Fruit fly (Drosophila melanogaster) whole organism, prepupa: ENCODE data around the gene Cp7Fb.

Experiments used
- Blimp-1 ChIP-seq: fragments of 200-800 bp; sonication (Bioruptor generic); optimal IDR thresholded peaks from 3 replicates; lab custom pipeline; 2017; ENCODE audit warnings: missing biosample characterization, missing genetic modification characterization, mild to moderate bottlenecking, moderate library complexity, missing genetic modification reagents
- CG10669 ChIP-seq: fragments of 200-800 bp; sonication (Bioruptor generic); optimal IDR thresholded peaks from 3 replicates; lab custom pipeline; 2018; ENCODE audit warnings: missing biosample characterization, mild to moderate bottlenecking, missing genetic modification characterization, moderate library complexity
- CG11294 ChIP-seq: fragments of 200-800 bp; sonication (Bioruptor generic); IDR thresholded peaks from 2 replicates; pipeline ENCODE4 v1.3.6; 2022; ENCODE audit warnings: missing biosample characterization, missing genetic modification characterization
- CG11762 ChIP-seq: fragments of 200-800 bp; sonication (Bioruptor generic); optimal IDR thresholded peaks from 3 replicates; lab custom pipeline; 2016; ENCODE audit warnings: missing biosample characterization, missing genetic modification characterization; ENCODE audit not compliant: insufficient read depth
- CG11902 ChIP-seq: fragments of 200-800 bp; sonication (Bioruptor generic); optimal IDR thresholded peaks from 3 replicates; lab custom pipeline; 2016; ENCODE audit warnings: missing biosample characterization, missing genetic modification characterization
- CG15336 ChIP-seq: fragments of 200-800 bp; sonication (Bioruptor generic); IDR thresholded peaks from 2 replicates; pipeline ENCODE4 v1.3.6; 2022; ENCODE audit warnings: missing biosample characterization, missing genetic modification characterization
- CG1621 ChIP-seq: fragments of 200-800 bp; sonication (Bioruptor generic); optimal IDR thresholded peaks from 3 replicates; lab custom pipeline; 2018; ENCODE audit warnings: missing biosample characterization, mild to moderate bottlenecking, missing genetic modification characterization
- CG16779 ChIP-seq: fragments of 200-800 bp; sonication (Bioruptor generic); optimal IDR thresholded peaks from 3 replicates; lab custom pipeline; 2017; ENCODE audit warnings: missing biosample characterization, mild to moderate bottlenecking, missing genetic modification characterization
- CG3032 ChIP-seq: fragments of 200-800 bp; optimal IDR thresholded peaks from 2 replicates; lab custom pipeline; 2019; ENCODE audit warnings: missing biosample characterization, mild to moderate bottlenecking, missing genetic modification characterization, moderate library complexity
- CG31627 ChIP-seq: fragments of 200-800 bp; sonication (Bioruptor generic); optimal IDR thresholded peaks from 3 replicates; lab custom pipeline; 2016; ENCODE audit warnings: missing biosample characterization, missing genetic modification characterization
- CG32006 ChIP-seq: fragments of 200-800 bp; sonication (Bioruptor generic); optimal IDR thresholded peaks from 3 replicates; lab custom pipeline; 2017; ENCODE audit warnings: missing biosample characterization, mild to moderate bottlenecking, missing genetic modification characterization
- CG3919 ChIP-seq: fragments of 200-800 bp; sonication (Bioruptor generic); optimal IDR thresholded peaks from 3 replicates; lab custom pipeline; 2016; ENCODE audit warnings: missing biosample characterization, missing genetic modification characterization
- CG4318 ChIP-seq: fragments of 200-800 bp; sonication (Bioruptor generic); optimal IDR thresholded peaks from 3 replicates; lab custom pipeline; 2017; ENCODE audit warnings: missing biosample characterization, mild to moderate bottlenecking, missing genetic modification characterization
- CG6276 ChIP-seq: fragments of 200-800 bp; sonication (Bioruptor generic); optimal IDR thresholded peaks from 2 replicates; lab custom pipeline; 2017; ENCODE audit warnings: missing biosample characterization, mild to moderate bottlenecking, missing genetic modification characterization
- CG6808 ChIP-seq: fragments of 200-800 bp; sonication (Bioruptor generic); optimal IDR thresholded peaks from 3 replicates; lab custom pipeline; 2017; ENCODE audit warnings: missing biosample characterization, missing genetic modification characterization, mild to moderate bottlenecking, moderate library complexity, missing genetic modification reagents
- CG6854 ChIP-seq: fragments of 200-800 bp; sonication (Bioruptor generic); optimal IDR thresholded peaks from 2 replicates; lab custom pipeline; 2017; ENCODE audit warnings: missing biosample characterization, mild to moderate bottlenecking, missing genetic modification characterization
- CG7368 ChIP-seq: fragments of 200-800 bp; sonication (Bioruptor generic); optimal IDR thresholded peaks from 3 replicates; lab custom pipeline; 2016; ENCODE audit warnings: missing biosample characterization, missing genetic modification characterization
- CG8119 ChIP-seq: fragments of 200-800 bp; sonication (Bioruptor generic); IDR thresholded peaks from 3 replicates; pipeline ENCODE4 v1.3.6; 2022; ENCODE audit warnings: missing biosample characterization, missing genetic modification characterization
- CG8632 ChIP-seq: fragments of 200-800 bp; sonication (Bioruptor generic); optimal IDR thresholded peaks from 3 replicates; lab custom pipeline; 2016; ENCODE audit warnings: missing biosample characterization, missing genetic modification characterization
- Eip75B ChIP-seq: fragments of 200-800 bp; sonication (Bioruptor generic); optimal IDR thresholded peaks from 3 replicates; lab custom pipeline; 2016; ENCODE audit warnings: missing biosample characterization, missing genetic modification characterization
- Eip93F ChIP-seq: fragments of 200-800 bp; sonication (Bioruptor generic); optimal IDR thresholded peaks from 2 replicates; lab custom pipeline; 2016; ENCODE audit warnings: missing biosample characterization, mild to moderate bottlenecking, missing genetic modification characterization
- Ets21C ChIP-seq: fragments of 200-800 bp; sonication (Bioruptor generic); optimal IDR thresholded peaks from 3 replicates; lab custom pipeline; 2016; ENCODE audit warnings: missing biosample characterization, missing genetic modification characterization
- Ets96B ChIP-seq: fragments of 200-800 bp; optimal IDR thresholded peaks from 2 replicates; lab custom pipeline; 2019; ENCODE audit warnings: missing biosample characterization, mild to moderate bottlenecking, missing genetic modification characterization, moderate library complexity
- Gug ChIP-seq: fragments of 200-800 bp; sonication (Bioruptor generic); IDR thresholded peaks from 2 replicates; pipeline ENCODE4 v1.3.6; 2022; ENCODE audit warnings: missing biosample characterization, missing genetic modification characterization
- Hr38 ChIP-seq: sonication (Bioruptor generic); optimal IDR thresholded peaks from 2 replicates; lab custom pipeline; 2016; ENCODE audit warnings: missing biosample characterization, missing genetic modification characterization
- Hr39 ChIP-seq: fragments of 200-800 bp; sonication (Bioruptor generic); optimal IDR thresholded peaks from 2 replicates; lab custom pipeline; 2016; ENCODE audit warnings: missing biosample characterization, missing genetic modification characterization
- Hr4 ChIP-seq: fragments of 200-800 bp; sonication (Bioruptor generic); optimal IDR thresholded peaks from 3 replicates; lab custom pipeline; 2016; ENCODE audit warnings: missing biosample characterization, missing genetic modification characterization
- Lpt ChIP-seq: fragments of 200-800 bp; sonication (Bioruptor generic); optimal IDR thresholded peaks from 3 replicates; lab custom pipeline; 2016; ENCODE audit warnings: missing biosample characterization, missing genetic modification characterization
- Met ChIP-seq: fragments of 200-800 bp; sonication (Bioruptor generic); optimal IDR thresholded peaks from 3 replicates; lab custom pipeline; 2016; ENCODE audit warnings: missing biosample characterization, missing genetic modification characterization
- OdsH ChIP-seq: fragments of 200-800 bp; sonication (Bioruptor generic); optimal IDR thresholded peaks from 3 replicates; lab custom pipeline; 2016; ENCODE audit warnings: missing biosample characterization, missing genetic modification characterization
- Smox ChIP-seq: fragments of 200-800 bp; sonication (Bioruptor generic); optimal IDR thresholded peaks from 3 replicates; lab custom pipeline; 2016; ENCODE audit warnings: missing biosample characterization, missing genetic modification characterization
- Sox14 ChIP-seq: fragments of 200-800 bp; sonication (Bioruptor generic); optimal IDR thresholded peaks from 3 replicates; lab custom pipeline; 2016; ENCODE audit warnings: missing biosample characterization, missing genetic modification characterization
- achi ChIP-seq: fragments of 200-800 bp; sonication (Bioruptor generic); optimal IDR thresholded peaks from 3 replicates; lab custom pipeline; 2016; ENCODE audit warnings: missing biosample characterization, missing genetic modification characterization
- cyc ChIP-seq: fragments of 200-800 bp; sonication (Bioruptor generic); optimal IDR thresholded peaks from 3 replicates; lab custom pipeline; 2016; ENCODE audit warnings: missing biosample characterization, missing genetic modification characterization
- dac ChIP-seq: fragments of 200-800 bp; sonication (Bioruptor generic); optimal IDR thresholded peaks from 2 replicates; lab custom pipeline; 2017; ENCODE audit warnings: missing biosample characterization, mild to moderate bottlenecking, missing genetic modification characterization
- dsx ChIP-seq: fragments of 200-800 bp; optimal IDR thresholded peaks from 3 replicates; lab custom pipeline; 2019; ENCODE audit warnings: missing biosample characterization, mild to moderate bottlenecking, missing genetic modification characterization, moderate library complexity; ENCODE audit not compliant: poor library complexity, severe bottlenecking
- eg ChIP-seq: fragments of 200-800 bp; sonication (Bioruptor generic); IDR thresholded peaks from 3 replicates; pipeline ENCODE4 v1.3.6; 2022; ENCODE audit warnings: missing biosample characterization, missing genetic modification characterization
- esn ChIP-seq: fragments of 200-800 bp; sonication (Bioruptor generic); optimal IDR thresholded peaks from 2 replicates; lab custom pipeline; 2016; ENCODE audit warnings: missing biosample characterization, mild to moderate bottlenecking, missing genetic modification characterization, moderate library complexity
- fd59A ChIP-seq: fragments of 200-800 bp; sonication (Bioruptor generic); optimal IDR thresholded peaks from 2 replicates; lab custom pipeline; 2017; ENCODE audit warnings: missing biosample characterization, mild to moderate bottlenecking, missing genetic modification characterization, missing genetic modification reagents
- fkh ChIP-seq: fragments of 200-800 bp; sonication (Bioruptor generic); optimal IDR thresholded peaks from 3 replicates; lab custom pipeline; 2017; ENCODE audit warnings: missing biosample characterization, mild to moderate bottlenecking, missing genetic modification characterization, moderate library complexity
- net ChIP-seq: fragments of 200-800 bp; sonication (Bioruptor generic); optimal IDR thresholded peaks from 3 replicates; lab custom pipeline; 2016; ENCODE audit warnings: missing biosample characterization, missing genetic modification characterization
- pdm3 ChIP-seq: fragments of 200-800 bp; sonication (Bioruptor generic); optimal IDR thresholded peaks from 3 replicates; lab custom pipeline; 2016; ENCODE audit warnings: missing biosample characterization, missing genetic modification characterization
- spab ChIP-seq: fragments of 200-800 bp; sonication (Bioruptor generic); optimal IDR thresholded peaks from 2 replicates; lab custom pipeline; 2017; ENCODE audit warnings: missing biosample characterization, mild to moderate bottlenecking, missing genetic modification characterization, missing genetic modification reagents
- ss ChIP-seq, 2 experiments: fragments of 200-800 bp; sonication (Bioruptor generic); optimal IDR thresholded peaks; 2 replicates in 1 of 2; 3 replicates in 1 of 2; lab custom pipeline; 2017 to 2018; ENCODE audit warnings: mild to moderate bottlenecking in 2 of 2, missing biosample characterization in 2 of 2, missing genetic modification characterization in 2 of 2, moderate library complexity in 1 of 2
- svp ChIP-seq: fragments of 200-800 bp; sonication (Bioruptor generic); peaks from one replicate; lab custom pipeline; 2016; ENCODE audit warnings: missing biosample characterization, missing genetic modification characterization
- vri ChIP-seq: fragments of 200-800 bp; sonication (Bioruptor generic); optimal IDR thresholded peaks from 3 replicates; lab custom pipeline; 2016; ENCODE audit warnings: missing biosample characterization, mild to moderate bottlenecking, missing genetic modification characterization

The Cp7Fb gene

DNA sequence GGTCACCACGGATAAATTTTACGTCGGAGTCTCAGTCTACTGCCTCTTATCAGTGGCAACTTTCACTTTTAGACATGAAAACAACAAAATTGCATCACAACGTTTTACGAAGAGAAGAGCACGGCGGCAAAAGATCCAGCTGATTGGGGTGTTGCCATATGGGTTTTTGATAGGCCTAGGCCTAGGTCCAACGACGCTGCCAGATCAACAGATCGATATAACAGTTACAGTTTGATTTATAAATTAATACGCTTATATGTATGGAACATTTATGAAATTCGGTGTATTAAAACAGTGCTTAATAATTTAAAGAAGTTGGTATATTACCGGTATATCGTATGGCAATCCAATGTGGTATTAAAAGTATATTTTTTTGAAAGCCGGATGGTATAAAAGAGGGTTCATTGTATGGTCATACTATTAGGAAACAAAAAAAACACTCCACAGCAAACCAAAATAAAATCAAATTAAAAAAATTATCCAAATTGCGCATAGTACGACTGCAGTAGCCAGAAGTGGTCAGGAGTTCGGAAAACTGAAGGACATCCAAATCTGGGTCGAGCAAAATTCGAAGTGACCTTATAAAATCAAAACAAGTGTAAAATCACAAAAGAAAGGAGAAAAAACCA lies 36.9 kb upstream of the Cp7Fb start, which contains the start of gene CG1440 (continued):
- TF ChIP-seq CG6808 (GFP tag; lab: Kevin White, UChicago), result peak; percentile 28
- no peak for TF ChIP-seq pdm3 (GFP tag; lab: Kevin White, UChicago)
- TF ChIP-seq fd59A (GFP tag; lab: Kevin White, UChicago), result no peak

- TF ChIP-seq spab (GFP tag; lab: Kevin White, UChicago), result peak; percentile 9
- peak; percentile 27 for TF ChIP-seq CG16779 (tag; lab: Kevin White, UChicago)
- TF ChIP-seq Blimp-1 (GFP tag; lab: Kevin White, UChicago), result peak; percentile 90
- no peak for TF ChIP-seq esn
- no peak for TF ChIP-seq Smox (GFP tag; lab: Kevin White, UChicago)
- TF ChIP-seq CG31627, result no peak
- TF ChIP-seq CG7368 (GFP tag; lab: Kevin White, UChicago), result no peak
- no peak for TF ChIP-seq Hr4 (GFP tag; lab: Kevin White, UChicago)
- peak; percentile 63 for TF ChIP-seq Lpt (GFP tag; lab: Kevin White, UChicago)
- TF ChIP-seq CG11294 (GFP tag; lab: Robert Waterston, UW), result no peak
- no peak for TF ChIP-seq net
- TF ChIP-seq CG3032 (tag; lab: Kevin White, UChicago), result peak; percentile 8
- no peak for TF ChIP-seq Hr39 (GFP tag; lab: Kevin White, UChicago)
- TF ChIP-seq Gug (GFP tag; lab: Robert Waterston, UW), result no peak
- TF ChIP-seq CG6808 (GFP tag; lab: Kevin White, UChicago), result peak; percentile 18
- no peak for TF ChIP-seq Eip93F
- TF ChIP-seq CG15336 (GFP tag; lab: Robert Waterston, UW), result peak; percentile 33; the same call in 1 of the 2 replicates
- TF ChIP-seq dsx (GFP tag; lab: Kevin White, UChicago), result peak; percentile 56
- TF ChIP-seq Ets21C (GFP tag; lab: Kevin White, UChicago), result no peak
- TF ChIP-seq CG8119 (GFP tag; lab: Robert Waterston, UW), result no peak; the same call in 2 of the 3 replicates
- peak; percentile 21; the same call in 1 of the 3 replicates for TF ChIP-seq eg (GFP tag; lab: Robert Waterston, UW)
- no peak for TF ChIP-seq OdsH (GFP tag; lab: Kevin White, UChicago)
- TF ChIP-seq svp, result peak; percentile 75
- TF ChIP-seq ss (GFP tag; optimal IDR thresholded peaks at IDR 0.05; lab: Kevin White, UChicago), result peak; percentile 67 to 77
- no peak for TF ChIP-seq Eip75B (GFP tag; lab: Kevin White, UChicago)
- peak; percentile 33 for TF ChIP-seq fkh (GFP tag; lab: Kevin White, UChicago)
- TF ChIP-seq Hr38 (GFP tag; lab: Kevin White, UChicago), result no peak
- TF ChIP-seq CG10669 (GFP tag; lab: Kevin White, UChicago), result no peak
- peak; percentile 44 for TF ChIP-seq CG1621 (tag; lab: Kevin White, UChicago)
- TF ChIP-seq pdm3 (GFP tag; lab: Kevin White, UChicago), result no peak
- TF ChIP-seq cyc (GFP tag; lab: Kevin White, UChicago), result no peak
- peak; percentile 12 for TF ChIP-seq Ets96B
- TF ChIP-seq CG11762 (GFP tag; lab: Kevin White, UChicago), result peak; percentile 11
- no peak for TF ChIP-seq CG11902 (GFP tag; lab: Kevin White, UChicago)
- no peak for TF ChIP-seq vri
- no peak for TF ChIP-seq CG8632 (GFP tag; lab: Kevin White, UChicago)
- peak; percentile 54 for TF ChIP-seq CG6854 (GFP tag; lab: Kevin White, UChicago)
- no peak for TF ChIP-seq CG4318 (GFP tag; lab: Kevin White, UChicago)
- no peak for TF ChIP-seq CG3919
- no peak for TF ChIP-seq fd59A (GFP tag; lab: Kevin White, UChicago)
- peak; percentile 22 for TF ChIP-seq CG32006 (GFP tag; lab: Kevin White, UChicago)
- no peak for TF ChIP-seq achi (GFP tag; lab: Kevin White, UChicago)
- peak; percentile 47 for TF ChIP-seq CG6276 (GFP tag; lab: Kevin White, UChicago)
- TF ChIP-seq Sox14, result no peak
- no peak for TF ChIP-seq dac (GFP tag; lab: Kevin White, UChicago)
- no peak for TF ChIP-seq Met (GFP tag; lab: Kevin White, UChicago)
Observed at dm6 chrX:8437285-8438110, 36.1 kb upstream of the Cp7Fb start, which contains the start of gene Miga. Gene Miga, minus strand, starts transcription at chrX:8437820.
